Fruit fly (Drosophila melanogaster) whole organism, embryonic: Measurements from ENCODE around the gene hry.

Source experiments
- Atf-2 ChIP-seq: fragments of 200-800 bp; sonication (Bioruptor generic); optimal IDR thresholded peaks from 2 replicates; lab custom pipeline; 2016; ENCODE audit warnings: missing biosample characterization, missing genetic modification characterization
- Awh ChIP-seq: fragments of 200-800 bp; sonication (Bioruptor generic); IDR thresholded peaks from 2 replicates; pipeline ENCODE4, ENCODE4 v1.3.6; 2022; ENCODE audit warnings: missing biosample characterization, missing genetic modification characterization
- CG10366 ChIP-seq: fragments of 200-800 bp; sonication (Bioruptor generic); IDR thresholded peaks from 2 replicates; pipeline ENCODE4 v1.3.6; 2022; ENCODE audit warnings: missing biosample characterization, missing genetic modification characterization
- CG14050 ChIP-seq: fragments of 200-800 bp; sonication (Bioruptor generic); IDR thresholded peaks from 3 replicates; pipeline ENCODE4 v1.3.6; 2022; ENCODE audit warnings: missing biosample characterization, missing genetic modification characterization
- CG16779 ChIP-seq: fragments of 200-800 bp; sonication (Bioruptor generic); IDR thresholded peaks from 2 replicates; pipeline ENCODE4 v1.3.6; 2022; ENCODE audit warnings: missing biosample characterization, missing genetic modification characterization
- CG16863 ChIP-seq: fragments of 200-800 bp; sonication (Bioruptor generic); optimal IDR thresholded peaks from 3 replicates; lab custom pipeline; 2016; ENCODE audit warnings: missing biosample characterization, missing genetic modification characterization
- CG17802 ChIP-seq: fragments of 200-800 bp; sonication (Bioruptor generic); optimal IDR thresholded peaks from 2 replicates; lab custom pipeline; 2018; ENCODE audit warnings: missing biosample characterization, mild to moderate bottlenecking, missing genetic modification characterization, moderate library complexity
- CG18476 ChIP-seq: fragments of 200-800 bp; sonication (Bioruptor generic); optimal IDR thresholded peaks from 2 replicates; lab custom pipeline; 2016; ENCODE audit warnings: missing biosample characterization, mild to moderate bottlenecking, missing genetic modification characterization
- CG31365 ChIP-seq: fragments of 200-800 bp; sonication (Bioruptor generic); optimal IDR thresholded peaks from 2 replicates; lab custom pipeline; 2018; ENCODE audit warnings: missing biosample characterization, mild to moderate bottlenecking, missing genetic modification characterization
- CG34224 ChIP-seq: fragments of 200-800 bp; sonication (Bioruptor generic); IDR thresholded peaks from 3 replicates; pipeline ENCODE4 v1.3.6; 2022; ENCODE audit warnings: missing biosample characterization, missing genetic modification characterization; ENCODE audit not compliant: partially characterized antibody
- CG43689 ChIP-seq: fragments of 200-800 bp; sonication (Bioruptor generic); IDR thresholded peaks from 2 replicates; pipeline ENCODE4 v1.3.6; 2022; ENCODE audit warnings: missing biosample characterization, missing genetic modification characterization
- CG7928 ChIP-seq: fragments of 200-800 bp; sonication (Bioruptor generic); optimal IDR thresholded peaks from 2 replicates; lab custom pipeline; 2017; ENCODE audit warnings: missing biosample characterization, mild to moderate bottlenecking, missing genetic modification characterization
- CG7963 ChIP-seq: fragments of 200-800 bp; sonication (Bioruptor generic); IDR thresholded peaks from 3 replicates; pipeline ENCODE4 v1.3.6; 2022; ENCODE audit warnings: missing biosample characterization, missing genetic modification characterization; ENCODE audit not compliant: partially characterized antibody
- Dll ChIP-seq: fragments of 200-800 bp; sonication (Bioruptor generic); IDR thresholded peaks from 4 replicates; pipeline ENCODE4 v1.3.6; 2022; ENCODE audit warnings: missing biosample characterization, missing genetic modification characterization; ENCODE audit not compliant: partially characterized antibody
- Ets65A ChIP-seq: fragments of 200-800 bp; sonication (Bioruptor generic); peaks from one replicate; lab custom pipeline; 2016; ENCODE audit warnings: missing biosample characterization, missing genetic modification characterization
- Mrtf ChIP-seq: fragments of 200-800 bp; sonication (Bioruptor generic); IDR thresholded peaks from 3 replicates; pipeline ENCODE4 v1.3.6; 2022; ENCODE audit warnings: missing biosample characterization, missing genetic modification characterization
- NC2β ChIP-seq: fragments of 200-800 bp; sonication (Bioruptor generic); optimal IDR thresholded peaks from 2 replicates; lab custom pipeline; 2016; ENCODE audit warnings: missing biosample characterization, missing genetic modification characterization
- Opbp ChIP-seq: fragments of 200-800 bp; sonication (Bioruptor generic); IDR thresholded peaks from 3 replicates; pipeline ENCODE4 v1.3.6; 2022; ENCODE audit warnings: missing biosample characterization, missing genetic modification characterization; ENCODE audit not compliant: partially characterized antibody
- PHDP ChIP-seq: fragments of 200-800 bp; sonication (Bioruptor generic); optimal IDR thresholded peaks from 3 replicates; lab custom pipeline; 2018; ENCODE audit warnings: missing biosample characterization, mild to moderate bottlenecking, missing genetic modification characterization, moderate library complexity
- Sry-β ChIP-seq: fragments of 200-800 bp; sonication (Bioruptor generic); optimal IDR thresholded peaks from 2 replicates; lab custom pipeline; 2018; ENCODE audit warnings: missing biosample characterization, mild to moderate bottlenecking, missing genetic modification characterization, moderate library complexity
- Trl ChIP-seq, 3 experiments: fragments of >200 bp in 2 of 3; fragments of 200-800 bp in 1 of 3; sonication (Bioruptor generic) in 1 of 3; optimal IDR thresholded peaks; 2 replicates in 1 of 3; 3 replicates in 2 of 3; lab custom pipeline; 2016 to 2017; ENCODE audit warnings: missing biosample characterization in 1 of 3, missing genetic modification characterization in 1 of 3
- Usf ChIP-seq: fragments of 200-800 bp; sonication (Bioruptor generic); optimal IDR thresholded peaks from 2 replicates; lab custom pipeline; 2017; ENCODE audit warnings: missing genotype, missing biosample characterization, missing genetic modification characterization
- amos ChIP-seq: fragments of 200-800 bp; sonication (Bioruptor generic); IDR thresholded peaks from 2 replicates; pipeline ENCODE4 v1.3.6; 2022; ENCODE audit warnings: missing biosample characterization, missing genetic modification characterization; ENCODE audit not compliant: partially characterized antibody
- ara ChIP-seq: fragments of 200-800 bp; sonication (Bioruptor generic); IDR thresholded peaks from 2 replicates; pipeline ENCODE4 v1.3.6; 2022; ENCODE audit warnings: missing biosample characterization, missing genetic modification characterization
- bab2 ChIP-seq: fragments of 200-800 bp; sonication (Bioruptor generic); optimal IDR thresholded peaks from 2 replicates; lab custom pipeline; 2016; ENCODE audit warnings: missing biosample characterization, missing genetic modification characterization
- chm ChIP-seq: fragments of 200-800 bp; sonication (Bioruptor generic); IDR thresholded peaks from 2 replicates; pipeline ENCODE4 v1.3.6; 2022; ENCODE audit warnings: missing biosample characterization, missing genetic modification characterization
- chn ChIP-seq: fragments of 200-800 bp; sonication (Bioruptor generic); optimal IDR thresholded peaks from 2 replicates; lab custom pipeline; 2016; ENCODE audit warnings: missing biosample characterization, missing genetic modification characterization
- cwo ChIP-seq: fragments of 200-800 bp; sonication (Bioruptor generic); optimal IDR thresholded peaks from 3 replicates; lab custom pipeline; 2017; ENCODE audit warnings: missing biosample characterization, missing genetic modification characterization, mild to moderate bottlenecking, moderate library complexity, missing genetic modification reagents
- dysf ChIP-seq: fragments of 200-800 bp; sonication (Bioruptor generic); IDR thresholded peaks from 3 replicates; pipeline ENCODE4 v1.3.6; 2022; ENCODE audit warnings: missing biosample characterization, missing genetic modification characterization
- en ChIP-seq: fragments of 200-800 bp; sonication (Bioruptor generic); optimal IDR thresholded peaks from 2 replicates; lab custom pipeline; 2016; ENCODE audit warnings: missing biosample characterization, missing genetic modification characterization
- eyg ChIP-seq: fragments of 200-800 bp; sonication (Bioruptor generic); optimal IDR thresholded peaks from 3 replicates; lab custom pipeline; 2016; ENCODE audit warnings: missing biosample characterization, missing genetic modification characterization
- gce ChIP-seq: fragments of 200-800 bp; sonication (Bioruptor generic); IDR thresholded peaks from 3 replicates; pipeline ENCODE4 v1.3.6; 2022; ENCODE audit warnings: missing biosample characterization, missing genetic modification characterization
- gcm ChIP-seq: fragments of 200-800 bp; sonication (Bioruptor generic); optimal IDR thresholded peaks from 2 replicates; lab custom pipeline; 2019; ENCODE audit warnings: missing biosample characterization, mild to moderate bottlenecking, missing genetic modification characterization, moderate library complexity
- h ChIP-seq: fragments of >200 bp; optimal IDR thresholded peaks from 2 replicates; lab custom pipeline; 2017
- hb ChIP-seq: fragments of 200-800 bp; sonication (Bioruptor generic); IDR thresholded peaks from 3 replicates; pipeline ENCODE4 v1.3.6; 2022; ENCODE audit warnings: missing biosample characterization, missing genetic modification characterization; ENCODE audit not compliant: partially characterized antibody
- ind ChIP-seq: fragments of 200-800 bp; sonication (Bioruptor generic); optimal IDR thresholded peaks from 3 replicates; lab custom pipeline; 2016; ENCODE audit warnings: missing biosample characterization, missing genetic modification characterization
- inv ChIP-seq: fragments of 200-800 bp; sonication (Bioruptor generic); IDR thresholded peaks from 2 replicates; pipeline ENCODE4 v1.3.6; 2022; ENCODE audit warnings: missing biosample characterization, missing genetic modification characterization; ENCODE audit not compliant: partially characterized antibody
- maf-S ChIP-seq: fragments of 200-800 bp; sonication (Bioruptor generic); optimal IDR thresholded peaks from 2 replicates; lab custom pipeline; 2016; ENCODE audit warnings: missing biosample characterization, missing genetic modification characterization
- nau ChIP-seq: fragments of 200-800 bp; sonication (Bioruptor generic); optimal IDR thresholded peaks from 3 replicates; lab custom pipeline; 2017; ENCODE audit warnings: missing biosample characterization, mild to moderate bottlenecking, missing genetic modification characterization, missing genetic modification reagents
- nom ChIP-seq: fragments of 200-800 bp; sonication (Bioruptor generic); optimal IDR thresholded peaks from 2 replicates; lab custom pipeline; 2017; ENCODE audit warnings: missing biosample characterization, missing genetic modification characterization, mild to moderate bottlenecking, moderate library complexity, missing genetic modification reagents
- org-1 ChIP-seq: fragments of 200-800 bp; sonication (Bioruptor generic); optimal IDR thresholded peaks from 2 replicates; lab custom pipeline; 2017; ENCODE audit warnings: missing biosample characterization, missing genetic modification characterization
- pan ChIP-seq, 4 experiments: fragments of >200 bp in 3 of 4; fragments of 200-800 bp in 1 of 4; sonication (Bioruptor generic) in 1 of 4; optimal IDR thresholded peaks in 3 of 4; IDR thresholded peaks in 1 of 4; 2 replicates each; pipeline versions ENCODE4 v1.3.6 to Lab custom; 2017 to 2022; ENCODE audit warnings: missing biosample characterization in 2 of 4, missing genetic modification characterization in 2 of 4, mixed read lengths in 1 of 4
- pho ChIP-seq: fragments of 200-800 bp; sonication (Bioruptor generic); optimal IDR thresholded peaks from 2 replicates; lab custom pipeline; 2016; ENCODE audit warnings: missing biosample characterization, missing genetic modification characterization
- pnt ChIP-seq: fragments of 200-800 bp; sonication (Bioruptor generic); optimal IDR thresholded peaks from 3 replicates; lab custom pipeline; 2016; ENCODE audit warnings: missing biosample characterization, missing genetic modification characterization
- salm ChIP-seq: fragments of 200-800 bp; sonication (Bioruptor generic); optimal IDR thresholded peaks from 2 replicates; lab custom pipeline; 2018; ENCODE audit warnings: missing biosample characterization, mild to moderate bottlenecking, missing genetic modification characterization
- sd ChIP-seq: fragments of 200-800 bp; sonication (Bioruptor generic); optimal IDR thresholded peaks from 3 replicates; lab custom pipeline; 2018; ENCODE audit warnings: missing biosample characterization, mild to moderate bottlenecking, missing genetic modification characterization, moderate library complexity
- sens ChIP-seq: fragments of 200-800 bp; sonication (Bioruptor generic); peaks from one replicate; lab custom pipeline; 2016; ENCODE audit warnings: missing biosample characterization, missing genetic modification characterization
- slou ChIP-seq: fragments of 200-800 bp; sonication (Bioruptor generic); optimal IDR thresholded peaks from 3 replicates; lab custom pipeline; 2016; ENCODE audit warnings: missing biosample characterization, missing genetic modification characterization
- tna ChIP-seq: fragments of 200-800 bp; sonication (Bioruptor generic); IDR thresholded peaks from 2 replicates; pipeline ENCODE4 v1.3.6; 2022; ENCODE audit warnings: missing biosample characterization, missing genetic modification characterization; ENCODE audit not compliant: partially characterized antibody

The hry gene

dm6 chr3L:8688694-8689291 is 13.2 kb downstream of the hry start (continued):
- TF ChIP-seq Ets65A (GFP tag; lab: Kevin White, UChicago) = peak; percentile 68
- TF ChIP-seq dysf (GFP tag; lab: Robert Waterston, UW) = peak; percentile 15; the same call in 1 of the 3 replicates
- TF ChIP-seq pnt (GFP tag; lab: Kevin White, UChicago) = no peak
- no peak for TF ChIP-seq inv
- TF ChIP-seq chm = 0 out of 2 replicates have a peak, but pooled peaks have one; percentile 32
- TF ChIP-seq sens (GFP tag; lab: Kevin White, UChicago) = no peak
- TF ChIP-seq bab2 = no peak
- TF ChIP-seq CG18476 = no peak
- TF ChIP-seq nom (GFP tag; lab: Kevin White, UChicago) = peak; percentile 5
- no peak for TF ChIP-seq org-1 (GFP tag; lab: Kevin White, UChicago)
- no peak for TF ChIP-seq salm (tag; lab: Kevin White, UChicago)
- no peak for TF ChIP-seq CG14050 (GFP tag; lab: Robert Waterston, UW)
- TF ChIP-seq hb = no peak
- no peak for TF ChIP-seq ind (GFP tag; lab: Kevin White, UChicago)
- no peak for TF ChIP-seq CG7963 (GFP tag; lab: Robert Waterston, UW)
- TF ChIP-seq ara (GFP tag; lab: Robert Waterston, UW) = no peak
- peak; percentile 15 for TF ChIP-seq eyg (GFP tag; lab: Kevin White, UChicago)
- no peak for TF ChIP-seq pan (optimal IDR thresholded peaks at IDR 0.05; lab: Kevin White, UChicago)
- peak in 1 of 2 experiments; percentile 24 for TF ChIP-seq pan (GFP tag; optimal IDR thresholded peaks at IDR 0.05 in 1 of 2, IDR thresholded peaks at IDR 0.05 in 1 of 2)
- TF ChIP-seq tna (GFP tag; lab: Robert Waterston, UW) = no peak
- no peak for TF ChIP-seq Atf-2 (GFP tag; lab: Kevin White, UChicago)
- no peak for TF ChIP-seq NC2β (GFP tag; lab: Kevin White, UChicago)
- peak; percentile 17 for TF ChIP-seq sd
- TF ChIP-seq CG31365 (tag; lab: Kevin White, UChicago) = no peak
- 0 out of 4 replicates have a peak, but pooled peaks have one; percentile 19 for TF ChIP-seq Dll (GFP tag; lab: Robert Waterston, UW)
- no peak for TF ChIP-seq slou (GFP tag; lab: Kevin White, UChicago)
- no peak for TF ChIP-seq Trl (optimal IDR thresholded peaks at IDR 0.05; lab: Kevin White, UChicago)
- no peak for TF ChIP-seq Trl (GFP tag; optimal IDR thresholded peaks at IDR 0.05; lab: Kevin White, UChicago)
- TF ChIP-seq en = no peak
- TF ChIP-seq gce = no peak
- TF ChIP-seq CG16863 = no peak
- TF ChIP-seq CG17802 (tag; lab: Kevin White, UChicago) = no peak
- TF ChIP-seq h (lab: Kevin White, UChicago) = no peak
- no peak for TF ChIP-seq CG34224
- TF ChIP-seq PHDP (tag; lab: Kevin White, UChicago) = no peak
- no peak for TF ChIP-seq Sry-β (GFP tag; lab: Kevin White, UChicago)
- TF ChIP-seq Opbp = no peak
- 0 out of 3 replicates have a peak, but pooled peaks have one; percentile 34 for TF ChIP-seq Mrtf
- 0 out of 2 replicates have a peak, but pooled peaks have one; percentile 6 for TF ChIP-seq CG43689
- no peak for TF ChIP-seq Usf (GFP tag; lab: Kevin White, UChicago)
- TF ChIP-seq CG10366 = no peak
- TF ChIP-seq nau (GFP tag; lab: Kevin White, UChicago) = no peak
- TF ChIP-seq CG16779 (GFP tag; lab: Robert Waterston, UW) = no peak
- TF ChIP-seq maf-S (GFP tag; lab: Kevin White, UChicago) = no peak
- TF ChIP-seq pho = no peak
- no peak for TF ChIP-seq Awh
- TF ChIP-seq chn (GFP tag; lab: Kevin White, UChicago) = no peak
- no peak for TF ChIP-seq amos (GFP tag; lab: Robert Waterston, UW)
- peak; percentile 40 for TF ChIP-seq cwo (GFP tag; lab: Kevin White, UChicago)
- TF ChIP-seq gcm (GFP tag; lab: Kevin White, UChicago) = no peak
- no peak for TF ChIP-seq CG7928 (GFP tag; lab: Kevin White, UChicago)
